Worm (Caenorhabditis elegans): ENCODE results near the gene mltn-10.

DNA sequence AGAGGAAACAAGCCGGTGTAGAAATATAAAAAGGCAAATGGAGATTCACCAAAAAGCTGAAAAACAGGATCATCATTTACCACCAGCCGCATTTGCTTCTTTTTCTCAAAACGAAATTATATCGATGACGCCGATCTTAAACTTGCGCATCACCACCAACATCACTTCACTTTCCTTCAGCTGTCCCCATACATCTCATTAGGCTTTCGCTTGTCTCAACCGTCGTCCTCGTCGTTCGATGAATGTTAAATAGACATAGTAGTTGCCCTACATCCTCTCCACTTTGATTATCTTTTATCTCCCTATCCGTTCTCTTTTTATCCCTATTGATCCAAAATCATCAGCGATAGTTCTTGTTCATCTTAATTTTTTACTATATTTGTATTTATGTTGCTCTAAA lies 4.0 kb downstream of the mltn-10 start:
- no peak for TF ChIP-seq ama-1 (optimal IDR thresholded peaks at IDR 0.05)
- no peak for TF ChIP-seq aly-1 (tag; optimal IDR thresholded peaks at IDR 0.05)
- no peak for TF ChIP-seq scrt-1 (GFP tag; IDR thresholded peaks at IDR 0.05)

All from whole organism, early embryonic.